Fruit fly (Drosophila melanogaster) whole organism, embryonic: ENCODE measurements around the gene QC.
A peak's percentile ranks its signal among the peaks of the same experiment; 100 is the strongest.

Source experiments
- Awh ChIP-seq: fragments of 200-800 bp; sonication (Bioruptor generic); IDR thresholded peaks from 2 replicates; pipeline ENCODE4, ENCODE4 v1.3.6; 2022; ENCODE audit warnings: missing biosample characterization, missing genetic modification characterization
- CG10209 ChIP-seq: fragments of 200-800 bp; sonication (Bioruptor generic); optimal IDR thresholded peaks from 3 replicates; lab custom pipeline; 2017; ENCODE audit warnings: missing biosample characterization, mild to moderate bottlenecking, missing genetic modification characterization, missing genetic modification reagents
- CG10321 ChIP-seq: fragments of 200-800 bp; sonication (Bioruptor generic); IDR thresholded peaks from 2 replicates; pipeline ENCODE4 v1.3.6; 2022; ENCODE audit warnings: missing biosample characterization, missing genetic modification characterization
- CG11398 ChIP-seq: fragments of 200-800 bp; sonication (Bioruptor generic); optimal IDR thresholded peaks from 2 replicates; lab custom pipeline; 2016; ENCODE audit warnings: missing biosample characterization, missing genetic modification characterization
- CG12104 ChIP-seq: fragments of 200-800 bp; sonication (Bioruptor generic); optimal IDR thresholded peaks from 3 replicates; lab custom pipeline; 2016; ENCODE audit warnings: missing biosample characterization, missing genetic modification characterization
- CG12236 ChIP-seq: fragments of 200-800 bp; sonication (Bioruptor generic); optimal IDR thresholded peaks from 2 replicates; lab custom pipeline; 2016; ENCODE audit warnings: missing biosample characterization, missing genetic modification characterization
- CG15269 ChIP-seq: fragments of 200-800 bp; sonication (Bioruptor generic); optimal IDR thresholded peaks from 2 replicates; lab custom pipeline; 2018; ENCODE audit warnings: missing biosample characterization, mild to moderate bottlenecking, missing genetic modification characterization, moderate library complexity
- CG16815 ChIP-seq: fragments of 200-800 bp; sonication (Bioruptor generic); optimal IDR thresholded peaks from 3 replicates; lab custom pipeline; 2017; ENCODE audit warnings: missing biosample characterization, mild to moderate bottlenecking, missing genetic modification characterization
- CG17186 ChIP-seq: fragments of 200-800 bp; sonication (Bioruptor generic); optimal IDR thresholded peaks from 3 replicates; lab custom pipeline; 2017; ENCODE audit warnings: missing biosample characterization, missing genetic modification reagents, missing genetic modification characterization
- CG32532 ChIP-seq: fragments of 200-800 bp; sonication (Bioruptor generic); IDR thresholded peaks from 2 replicates; pipeline ENCODE4 v1.3.6; 2022; ENCODE audit warnings: missing biosample characterization, missing genetic modification characterization
- CG3281 ChIP-seq: fragments of 200-800 bp; sonication (Bioruptor generic); optimal IDR thresholded peaks from 3 replicates; lab custom pipeline; 2017; ENCODE audit warnings: missing biosample characterization, mild to moderate bottlenecking, missing genetic modification characterization
- CG33213 ChIP-seq: fragments of 200-800 bp; sonication (Bioruptor generic); optimal IDR thresholded peaks from 3 replicates; lab custom pipeline; 2016; ENCODE audit warnings: missing biosample characterization, missing genetic modification characterization
- CG42726 ChIP-seq: fragments of 200-800 bp; sonication (Bioruptor generic); IDR thresholded peaks from 2 replicates; pipeline ENCODE4 v1.3.6; 2022; ENCODE audit warnings: missing biosample characterization, missing genetic modification characterization; ENCODE audit not compliant: partially characterized antibody
- CG4854 ChIP-seq: fragments of 200-800 bp; sonication (Bioruptor generic); optimal IDR thresholded peaks from 2 replicates; lab custom pipeline; 2016; ENCODE audit warnings: missing biosample characterization, missing genetic modification characterization, inconsistent platforms
- CG6254 ChIP-seq: fragments of 200-800 bp; sonication (Bioruptor generic); optimal IDR thresholded peaks from 3 replicates; lab custom pipeline; 2017; ENCODE audit warnings: mild to moderate bottlenecking, missing biosample characterization, missing genetic modification reagents, missing genetic modification characterization
- CG8478 ChIP-seq: fragments of >200 bp; optimal IDR thresholded peaks from 2 replicates; lab custom pipeline; 2018
- CG8924 ChIP-seq: fragments of 200-800 bp; optimal IDR thresholded peaks from 3 replicates; lab custom pipeline; 2019; ENCODE audit warnings: missing biosample characterization, mild to moderate bottlenecking, missing genetic modification characterization, moderate library complexity
- CG9215 ChIP-seq: fragments of 200-800 bp; sonication (Bioruptor generic); IDR thresholded peaks from 2 replicates; pipeline ENCODE4 v1.3.6; 2022; ENCODE audit warnings: missing biosample characterization, missing genetic modification characterization
- CG9609 ChIP-seq: fragments of 200-800 bp; sonication (Bioruptor generic); optimal IDR thresholded peaks from 3 replicates; lab custom pipeline; 2016; ENCODE audit warnings: missing biosample characterization, missing genetic modification characterization
- CG9727 ChIP-seq: fragments of 200-800 bp; sonication (Bioruptor generic); optimal IDR thresholded peaks from 3 replicates; lab custom pipeline; 2017; ENCODE audit warnings: missing biosample characterization, mild to moderate bottlenecking, missing genetic modification characterization
- CG9797 ChIP-seq: fragments of 200-800 bp; sonication (Bioruptor generic); optimal IDR thresholded peaks from 3 replicates; lab custom pipeline; 2018; ENCODE audit warnings: missing biosample characterization, mild to moderate bottlenecking, missing genetic modification characterization
- CG9932 ChIP-seq: fragments of 200-800 bp; sonication (Bioruptor generic); IDR thresholded peaks from 2 replicates; pipeline ENCODE4 v1.3.6; 2022; ENCODE audit warnings: missing biosample characterization, missing genetic modification characterization
- E2f1 ChIP-seq: fragments of 200-800 bp; sonication (Bioruptor generic); IDR thresholded peaks from 2 replicates; pipeline ENCODE4 v1.3.6; 2022; ENCODE audit warnings: missing biosample characterization, missing genetic modification characterization
- GATAe ChIP-seq: fragments of 200-800 bp; sonication (Bioruptor generic); conservative IDR thresholded peaks from 2 replicates; pipeline ENCODE4 v1.3.6; 2022; ENCODE audit warnings: missing biosample characterization, missing genetic modification characterization
- MESR4 ChIP-seq: fragments of 200-800 bp; sonication (Bioruptor generic); optimal IDR thresholded peaks from 2 replicates; lab custom pipeline; 2018; ENCODE audit warnings: missing biosample characterization, mild to moderate bottlenecking, missing genetic modification characterization, moderate library complexity
- Mes4 ChIP-seq: fragments of 200-800 bp; sonication (Bioruptor generic); optimal IDR thresholded peaks from 2 replicates; lab custom pipeline; 2016; ENCODE audit warnings: missing biosample characterization, missing genetic modification characterization
- Oli ChIP-seq: fragments of 200-800 bp; sonication (Bioruptor generic); optimal IDR thresholded peaks from 2 replicates; lab custom pipeline; 2018; ENCODE audit warnings: missing biosample characterization, mild to moderate bottlenecking, missing genetic modification characterization, moderate library complexity
- Scr ChIP-seq: fragments of 200-800 bp; sonication (Bioruptor generic); IDR thresholded peaks from 2 replicates; pipeline ENCODE4 v1.3.6; 2022; ENCODE audit warnings: missing biosample characterization, missing genetic modification characterization; ENCODE audit not compliant: partially characterized antibody
- Side ChIP-seq: fragments of 200-800 bp; sonication (Bioruptor generic); optimal IDR thresholded peaks from 2 replicates; lab custom pipeline; 2016; ENCODE audit warnings: missing biosample characterization, missing genetic modification characterization
- Sry-β ChIP-seq: fragments of 200-800 bp; sonication (Bioruptor generic); optimal IDR thresholded peaks from 2 replicates; lab custom pipeline; 2018; ENCODE audit warnings: missing biosample characterization, mild to moderate bottlenecking, missing genetic modification characterization, moderate library complexity
- Xrp1 ChIP-seq: fragments of 200-800 bp; sonication (Bioruptor generic); IDR thresholded peaks from 2 replicates; pipeline ENCODE4 v1.3.6; 2022; ENCODE audit warnings: missing biosample characterization, missing genetic modification characterization
- ac ChIP-seq: fragments of 200-800 bp; sonication (Bioruptor generic); optimal IDR thresholded peaks from 3 replicates; lab custom pipeline; 2017; ENCODE audit warnings: missing biosample characterization, mild to moderate bottlenecking, missing genetic modification characterization
- ase ChIP-seq: fragments of 200-800 bp; sonication (Bioruptor generic); IDR thresholded peaks from 3 replicates; pipeline ENCODE4 v1.3.6; 2022; ENCODE audit warnings: missing biosample characterization, missing genetic modification characterization
- az2 ChIP-seq: fragments of 200-800 bp; sonication (Bioruptor generic); optimal IDR thresholded peaks from 3 replicates; lab custom pipeline; 2016; ENCODE audit warnings: missing biosample characterization, missing genetic modification characterization
- chinmo ChIP-seq: fragments of 200-800 bp; sonication (Bioruptor generic); IDR thresholded peaks from 4 replicates; pipeline ENCODE4 v1.3.6; 2022; ENCODE audit warnings: missing biosample characterization, missing genetic modification characterization; ENCODE audit not compliant: partially characterized antibody
- cwo ChIP-seq: fragments of 200-800 bp; sonication (Bioruptor generic); optimal IDR thresholded peaks from 3 replicates; lab custom pipeline; 2017; ENCODE audit warnings: missing biosample characterization, missing genetic modification characterization, mild to moderate bottlenecking, moderate library complexity, missing genetic modification reagents
- danr ChIP-seq: fragments of 200-800 bp; sonication (Bioruptor generic); IDR thresholded peaks from 2 replicates; pipeline ENCODE4 v1.3.6; 2022; ENCODE audit warnings: missing biosample characterization, missing genetic modification characterization
- emc ChIP-seq: fragments of 200-800 bp; sonication (Bioruptor generic); optimal IDR thresholded peaks from 2 replicates; lab custom pipeline; 2016; ENCODE audit warnings: missing biosample characterization, missing genetic modification characterization
- fru ChIP-seq: fragments of >200 bp; optimal IDR thresholded peaks from 2 replicates; lab custom pipeline; 2017
- grau ChIP-seq: fragments of 200-800 bp; optimal IDR thresholded peaks from 3 replicates; lab custom pipeline; 2019; ENCODE audit warnings: missing biosample characterization, mild to moderate bottlenecking, missing genetic modification characterization, moderate library complexity
- gsb ChIP-seq: fragments of 200-800 bp; sonication (Bioruptor generic); IDR thresholded peaks from 2 replicates; pipeline ENCODE4 v1.3.6; 2022; ENCODE audit warnings: missing biosample characterization, missing genetic modification characterization
- hb ChIP-seq: fragments of 200-800 bp; sonication (Bioruptor generic); IDR thresholded peaks from 3 replicates; pipeline ENCODE4 v1.3.6; 2022; ENCODE audit warnings: missing biosample characterization, missing genetic modification characterization; ENCODE audit not compliant: partially characterized antibody
- lbe ChIP-seq: fragments of 200-800 bp; sonication (Bioruptor generic); optimal IDR thresholded peaks from 2 replicates; lab custom pipeline; 2016; ENCODE audit warnings: missing biosample characterization, mild to moderate bottlenecking, missing genetic modification characterization
- maf-S ChIP-seq: fragments of 200-800 bp; sonication (Bioruptor generic); optimal IDR thresholded peaks from 2 replicates; lab custom pipeline; 2016; ENCODE audit warnings: missing biosample characterization, missing genetic modification characterization
- oc ChIP-seq: fragments of 200-800 bp; sonication (Bioruptor generic); optimal IDR thresholded peaks from 2 replicates; lab custom pipeline; 2018; ENCODE audit warnings: missing biosample characterization, mild to moderate bottlenecking, missing genetic modification characterization, moderate library complexity
- run ChIP-seq: fragments of 200-800 bp; sonication (Bioruptor generic); optimal IDR thresholded peaks from 3 replicates; lab custom pipeline; 2018; ENCODE audit warnings: missing biosample characterization, mild to moderate bottlenecking, missing genetic modification characterization
- sisA ChIP-seq: fragments of 200-800 bp; sonication (Bioruptor generic); IDR thresholded peaks from 2 replicates; pipeline ENCODE4 v1.3.6; 2022; ENCODE audit warnings: missing biosample characterization, missing genetic modification characterization
- tgo ChIP-seq: fragments of 200-800 bp; sonication (Bioruptor generic); IDR thresholded peaks from 3 replicates; pipeline ENCODE4 v1.3.6; 2022; ENCODE audit warnings: missing biosample characterization, missing genetic modification characterization
- toy ChIP-seq: fragments of 200-800 bp; sonication (Bioruptor generic); IDR thresholded peaks from 2 replicates; pipeline ENCODE4 v1.3.6; 2022; ENCODE audit warnings: missing biosample characterization, missing genetic modification characterization
- tx ChIP-seq: fragments of 200-800 bp; sonication (Bioruptor generic); optimal IDR thresholded peaks from 2 replicates; lab custom pipeline; 2016; ENCODE audit warnings: missing biosample characterization, missing genetic modification characterization
- usp ChIP-seq: fragments of >200 bp; optimal IDR thresholded peaks from 2 replicates; lab custom pipeline; 2017; ENCODE audit warnings: missing biosample characterization, missing genetic modification characterization

QC gene

DNA sequence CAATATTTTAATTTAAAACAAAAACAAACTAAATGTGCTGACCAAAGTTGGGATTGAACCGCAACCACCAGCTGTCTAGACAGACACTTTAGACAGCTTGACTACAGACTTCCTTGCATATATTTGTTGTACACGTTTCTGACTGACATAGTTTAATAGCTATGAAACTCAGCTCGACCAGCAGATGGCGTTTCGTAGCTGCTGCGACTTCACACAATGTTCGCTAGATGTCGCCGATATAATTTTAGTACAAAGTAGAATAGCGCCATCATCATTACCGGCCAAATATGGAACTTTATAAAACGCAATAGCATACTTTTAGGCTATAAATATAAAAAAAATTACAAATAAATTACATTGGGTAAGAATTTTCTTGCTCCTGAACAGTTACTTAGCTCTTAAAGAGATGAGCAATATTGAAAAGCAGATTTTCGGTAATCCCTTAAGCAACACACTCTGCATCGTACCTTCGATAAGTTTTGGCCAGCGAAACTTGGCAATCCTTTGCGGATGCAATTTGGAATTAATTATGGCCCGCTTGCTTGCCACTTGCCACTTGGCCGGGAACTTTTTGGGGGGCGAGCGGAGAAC is 32.5 kb downstream of the QC start (continued):
- TF ChIP-seq tgo (GFP tag; lab: Robert Waterston, UW), result peak; percentile 69
- TF ChIP-seq Side (GFP tag; lab: Kevin White, UChicago), result no peak
- TF ChIP-seq CG15269 (tag; lab: Kevin White, UChicago), result peak; percentile 54
- TF ChIP-seq lbe (GFP tag; lab: Kevin White, UChicago), result no peak
- TF ChIP-seq CG9609 (GFP tag; lab: Kevin White, UChicago), result peak; percentile 26
- TF ChIP-seq emc, result peak; percentile 22
- no peak for TF ChIP-seq cwo
- TF ChIP-seq ac, result no peak
- TF ChIP-seq CG6254 (GFP tag; lab: Kevin White, UChicago), result no peak
- peak; percentile 23; the same call in 1 of the 2 replicates for TF ChIP-seq Scr (GFP tag; lab: Robert Waterston, UW)
- TF ChIP-seq Awh (GFP tag; lab: Robert Waterston, UW), result peak; percentile 64; the same call in 1 of the 2 replicates
- TF ChIP-seq CG42726 (GFP tag; lab: Robert Waterston, UW), result peak; percentile 77
- no peak for TF ChIP-seq CG3281 (GFP tag; lab: Kevin White, UChicago)
- TF ChIP-seq oc (tag; lab: Kevin White, UChicago), result no peak
- peak; percentile 55; the same call in 1 of the 2 replicates for TF ChIP-seq CG9215 (GFP tag; lab: Robert Waterston, UW)
- TF ChIP-seq CG8478 (lab: Kevin White, UChicago), result peak; percentile 85
- TF ChIP-seq CG17186 (GFP tag; lab: Kevin White, UChicago), result peak; percentile 4
- TF ChIP-seq CG12104 (GFP tag; lab: Kevin White, UChicago), result peak; percentile 36
- TF ChIP-seq CG12236 (GFP tag; lab: Kevin White, UChicago), result no peak
- TF ChIP-seq chinmo (GFP tag; lab: Robert Waterston, UW), result peak; percentile 67; the same call in 1 of the 4 replicates
- peak; percentile 63 for TF ChIP-seq grau (tag; lab: Kevin White, UChicago)
- TF ChIP-seq CG9727 (GFP tag; lab: Kevin White, UChicago), result no peak
- TF ChIP-seq GATAe, result no peak
- peak; percentile 92 for TF ChIP-seq CG33213 (GFP tag; lab: Kevin White, UChicago)
- TF ChIP-seq CG9932 (GFP tag; lab: Robert Waterston, UW), result peak; percentile 88
- peak; percentile 83 for TF ChIP-seq sisA (GFP tag; lab: Robert Waterston, UW)
- peak; percentile 60 for TF ChIP-seq CG4854
- no peak for TF ChIP-seq hb (GFP tag; lab: Robert Waterston, UW)
- no peak for TF ChIP-seq maf-S (GFP tag; lab: Kevin White, UChicago)
- peak; percentile 67 for TF ChIP-seq az2 (GFP tag; lab: Kevin White, UChicago)
- TF ChIP-seq usp, result no peak
- TF ChIP-seq CG9797, result peak; percentile 18
- TF ChIP-seq fru (lab: Kevin White, UChicago), result no peak
- TF ChIP-seq tx (GFP tag; lab: Kevin White, UChicago), result peak; percentile 18
- TF ChIP-seq E2f1 (GFP tag; lab: Robert Waterston, UW), result peak; percentile 64
- peak; percentile 36; the same call in 1 of the 2 replicates for TF ChIP-seq Xrp1 (GFP tag; lab: Robert Waterston, UW)
- TF ChIP-seq CG32532 (GFP tag; lab: Robert Waterston, UW), result peak; percentile 93
- peak; percentile 15 for TF ChIP-seq CG8924 (tag; lab: Kevin White, UChicago)
- TF ChIP-seq CG16815 (GFP tag; lab: Kevin White, UChicago), result peak; percentile 45
- peak; percentile 53 for TF ChIP-seq CG10209
- peak; percentile 6 for TF ChIP-seq Mes4
- peak; percentile 58 for TF ChIP-seq gsb
- no peak for TF ChIP-seq toy (GFP tag; lab: Robert Waterston, UW)
- no peak for TF ChIP-seq MESR4 (GFP tag; lab: Kevin White, UChicago)
- peak; percentile 80 for TF ChIP-seq ase
- TF ChIP-seq danr (GFP tag; lab: Robert Waterston, UW), result 0 out of 2 replicates have a peak, but pooled peaks have one; percentile 12
- peak; percentile 20 for TF ChIP-seq Oli
- peak; percentile 38; the same call in 1 of the 2 replicates for TF ChIP-seq CG10321
- peak; percentile 9 for TF ChIP-seq Sry-β (GFP tag; lab: Kevin White, UChicago)
- TF ChIP-seq run (tag; lab: Kevin White, UChicago), result no peak
- no peak for TF ChIP-seq CG11398 (GFP tag; lab: Kevin White, UChicago)
